Fruit fly (Drosophila melanogaster) whole organism, adult: ENCODE data around the gene Ncoa6.

ENCODE experiments used
- CG11617 ChIP-seq: fragments of 200-800 bp; sonication (Bioruptor generic); optimal IDR thresholded peaks from 2 replicates; lab custom pipeline; 2017; ENCODE audit warnings: mild to moderate bottlenecking, missing biosample characterization, missing genetic modification reagents, missing genetic modification characterization
- CG12768 ChIP-seq: fragments of 200-800 bp; sonication (Bioruptor generic); optimal IDR thresholded peaks from 2 replicates; lab custom pipeline; 2017; ENCODE audit warnings: missing biosample characterization, missing genetic modification characterization, mild to moderate bottlenecking, moderate library complexity, missing genetic modification reagents
- CG14711 ChIP-seq: fragments of 200-800 bp; sonication (Bioruptor generic); optimal IDR thresholded peaks from 2 replicates; lab custom pipeline; 2018; ENCODE audit warnings: missing biosample characterization, mild to moderate bottlenecking, missing genetic modification characterization, moderate library complexity
- CG1620 ChIP-seq: fragments of 200-800 bp; sonication (Bioruptor generic); optimal IDR thresholded peaks from 2 replicates; lab custom pipeline; 2016; ENCODE audit warnings: missing biosample characterization, missing genetic modification characterization
- CG33017 ChIP-seq: fragments of 200-800 bp; sonication (Bioruptor generic); optimal IDR thresholded peaks from 2 replicates; lab custom pipeline; 2018; ENCODE audit warnings: missing biosample characterization, mild to moderate bottlenecking, missing genetic modification characterization, moderate library complexity
- CG5204 ChIP-seq: fragments of 200-800 bp; sonication (Bioruptor generic); optimal IDR thresholded peaks from 2 replicates; lab custom pipeline; 2016; ENCODE audit warnings: missing biosample characterization, missing genetic modification characterization
- CG7045 ChIP-seq: fragments of 200-800 bp; sonication (Bioruptor generic); optimal IDR thresholded peaks from 2 replicates; lab custom pipeline; 2017; ENCODE audit warnings: missing biosample characterization, mild to moderate bottlenecking, missing genetic modification characterization
- CG7101 ChIP-seq: fragments of 200-800 bp; sonication (Bioruptor generic); optimal IDR thresholded peaks from 2 replicates; lab custom pipeline; 2018; ENCODE audit warnings: missing biosample characterization, mild to moderate bottlenecking, missing genetic modification characterization, moderate library complexity
- Clk ChIP-seq: fragments of 200-800 bp; sonication (Bioruptor generic); optimal IDR thresholded peaks from 2 replicates; lab custom pipeline; 2017; ENCODE audit warnings: missing biosample characterization, missing genetic modification characterization
- Crg-1 ChIP-seq: fragments of 200-800 bp; sonication (Bioruptor generic); optimal IDR thresholded peaks from 2 replicates; lab custom pipeline; 2016; ENCODE audit warnings: missing biosample characterization, missing genetic modification characterization
- Hr96 ChIP-seq: fragments of 200-800 bp; sonication (Bioruptor generic); optimal IDR thresholded peaks from 2 replicates; lab custom pipeline; 2016; ENCODE audit warnings: missing biosample characterization, missing genetic modification characterization
- Mnt ChIP-seq: fragments of 200-800 bp; sonication (Bioruptor generic); optimal IDR thresholded peaks from 2 replicates; lab custom pipeline; 2016; ENCODE audit warnings: missing biosample characterization, mild to moderate bottlenecking, missing genetic modification characterization
- bab1 ChIP-seq: fragments of 200-800 bp; sonication (Bioruptor generic); optimal IDR thresholded peaks from 3 replicates; lab custom pipeline; 2019; ENCODE audit warnings: missing biosample characterization, mild to moderate bottlenecking, missing genetic modification characterization, moderate library complexity
- cic ChIP-seq: fragments of 200-800 bp; sonication (Bioruptor generic); optimal IDR thresholded peaks from 2 replicates; lab custom pipeline; 2017; ENCODE audit warnings: missing biosample characterization, mild to moderate bottlenecking, missing genetic modification characterization, moderate library complexity
- cnc ChIP-seq, 2 experiments: fragments of >200 bp; optimal IDR thresholded peaks; 2 replicates each; lab custom pipeline; 2017
- kay ChIP-seq: fragments of 200-800 bp; sonication (Bioruptor generic); peaks from one replicate; lab custom pipeline; 2016; ENCODE audit warnings: missing biosample characterization, missing genetic modification characterization, borderline replicate concordance
- ovo ChIP-seq: fragments of 200-800 bp; sonication (Bioruptor generic); optimal IDR thresholded peaks from 2 replicates; lab custom pipeline; 2016; ENCODE audit warnings: missing biosample characterization, missing genetic modification characterization
- pad ChIP-seq: fragments of 200-800 bp; sonication (Bioruptor generic); optimal IDR thresholded peaks from 3 replicates; lab custom pipeline; 2017; ENCODE audit warnings: missing biosample characterization, missing genetic modification characterization, mild to moderate bottlenecking, moderate library complexity, missing genetic modification reagents
- tj ChIP-seq: fragments of 200-800 bp; sonication (Bioruptor generic); optimal IDR thresholded peaks from 3 replicates; lab custom pipeline; 2017; ENCODE audit warnings: missing biosample characterization, mild to moderate bottlenecking, missing genetic modification characterization, moderate library complexity
- toe ChIP-seq: fragments of 200-800 bp; sonication (Bioruptor generic); optimal IDR thresholded peaks from 2 replicates; lab custom pipeline; 2016; ENCODE audit warnings: missing biosample characterization, missing genetic modification characterization

Gene Ncoa6

DNA sequence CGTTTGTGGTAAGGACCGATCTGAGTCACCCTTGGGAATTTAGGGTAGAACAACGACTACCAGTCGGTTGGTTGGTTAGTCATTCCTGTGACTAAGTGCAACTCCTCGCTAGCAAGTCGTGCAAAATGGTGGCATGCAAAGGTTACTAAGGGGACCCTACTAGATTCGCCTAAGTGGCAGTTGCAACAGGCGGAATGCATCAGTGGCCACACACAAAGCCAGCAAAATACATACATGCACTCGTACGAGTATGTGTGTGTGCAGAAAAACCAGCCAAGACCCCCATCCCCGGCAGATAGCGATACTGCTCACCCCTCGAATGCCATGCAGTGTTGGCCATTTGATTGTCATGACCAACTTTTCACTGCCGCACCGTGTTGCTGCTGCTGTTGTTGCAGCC is 41.7 kb downstream of the Ncoa6 start:
- no peak for TF ChIP-seq CG12768 (GFP tag; lab: Kevin White, UChicago)
- no peak for TF ChIP-seq CG1620 (GFP tag; lab: Kevin White, UChicago)
- TF ChIP-seq cic: no peak
- no peak for TF ChIP-seq ovo (GFP tag; lab: Kevin White, UChicago)
- TF ChIP-seq pad (GFP tag; lab: Kevin White, UChicago): no peak
- no peak for TF ChIP-seq CG14711 (tag; lab: Kevin White, UChicago)
- no peak for TF ChIP-seq Hr96
- no peak for TF ChIP-seq CG5204
- TF ChIP-seq tj (GFP tag; lab: Kevin White, UChicago): no peak
- TF ChIP-seq Crg-1 (GFP tag; lab: Kevin White, UChicago): no peak
- TF ChIP-seq CG11617 (GFP tag; lab: Kevin White, UChicago): no peak
- TF ChIP-seq Clk (GFP tag; lab: Kevin White, UChicago): no peak
- TF ChIP-seq CG33017 (tag; lab: Kevin White, UChicago): no peak
- no peak for TF ChIP-seq toe (GFP tag; lab: Kevin White, UChicago)
- no peak for TF ChIP-seq CG7045 (GFP tag; lab: Kevin White, UChicago)
- no peak for TF ChIP-seq kay (GFP tag; lab: Kevin White, UChicago)
- TF ChIP-seq Mnt (GFP tag; lab: Kevin White, UChicago): no peak

dm6 chr2L:5278309-5279130 is 48.0 kb downstream of the Ncoa6 start, which contains the start of the genes Nin and Bub1:
TSS of gene Nin (minus strand) at chr2L:5278548.
TSS of gene Bub1 (plus strand) at chr2L:5278865.
- TF ChIP-seq CG14711 (tag; lab: Kevin White, UChicago) (peak; percentile 21), tj (GFP tag; lab: Kevin White, UChicago) (peak; percentile 9), CG11617 (GFP tag; lab: Kevin White, UChicago) (peak; percentile 61), Mnt (GFP tag; lab: Kevin White, UChicago) (peak; percentile 33), toe (GFP tag; lab: Kevin White, UChicago) (peak; percentile 69), Hr96 (no peak), kay (GFP tag; lab: Kevin White, UChicago) (no peak), pad (GFP tag; lab: Kevin White, UChicago) (peak; percentile 45), bab1 (GFP tag; lab: Kevin White, UChicago) (peak; percentile 21), Clk (GFP tag; lab: Kevin White, UChicago) (no peak), cnc (optimal IDR thresholded peaks at IDR 0.05; lab: Kevin White, UChicago) (no peak), CG12768 (GFP tag; lab: Kevin White, UChicago) (no peak), CG7045 (GFP tag; lab: Kevin White, UChicago) (peak; percentile 1), ovo (GFP tag; lab: Kevin White, UChicago) (peak; percentile 47), CG1620 (GFP tag; lab: Kevin White, UChicago) (peak; percentile 65), CG5204 (no peak), CG7101 (tag; lab: Kevin White, UChicago) (no peak), cic (no peak), Crg-1 (GFP tag; lab: Kevin White, UChicago) (no peak), CG33017 (tag; lab: Kevin White, UChicago) (no peak)

DNA sequence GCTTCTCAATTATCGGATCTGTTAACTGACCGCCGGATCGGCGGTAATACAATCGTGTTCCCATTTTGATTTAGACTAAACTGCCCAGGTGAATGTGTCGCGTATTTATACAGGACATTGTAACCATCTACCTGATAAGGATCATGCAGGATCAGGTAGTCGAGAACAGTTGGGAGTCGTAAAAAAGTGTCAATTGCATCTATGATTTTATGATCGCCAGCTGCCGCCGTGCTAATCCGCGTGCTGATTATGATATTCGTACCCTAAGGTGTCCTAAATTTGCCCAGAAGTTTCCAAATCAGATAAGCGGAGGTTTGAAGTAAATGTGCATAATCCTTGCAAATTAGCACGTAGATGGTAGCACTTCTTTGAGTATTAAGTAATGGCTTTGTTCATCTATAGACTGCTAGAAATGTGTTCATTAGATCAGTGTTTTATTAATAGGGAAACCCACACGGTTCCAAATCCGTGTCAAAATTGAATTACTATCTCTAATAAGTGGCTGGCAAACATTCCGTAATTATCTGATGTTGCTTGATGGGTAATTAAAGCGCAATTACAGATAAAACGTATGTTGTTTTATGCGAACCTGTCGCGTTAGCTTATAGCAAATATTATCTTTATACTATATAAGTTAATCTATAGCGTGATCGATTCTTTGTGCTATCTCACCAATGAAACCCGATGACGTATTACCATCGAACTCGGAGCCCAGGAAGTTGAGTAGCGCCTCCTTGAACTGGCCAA is 49.0 kb downstream of the Ncoa6 start:
- TF ChIP-seq toe (GFP tag; lab: Kevin White, UChicago) (no peak), CG11617 (GFP tag; lab: Kevin White, UChicago) (no peak), cnc (optimal IDR thresholded peaks at IDR 0.05; lab: Kevin White, UChicago) (no peak), kay (GFP tag; lab: Kevin White, UChicago) (no peak), Clk (GFP tag; lab: Kevin White, UChicago) (no peak), Crg-1 (GFP tag; lab: Kevin White, UChicago) (no peak), Hr96 (no peak), tj (GFP tag; lab: Kevin White, UChicago) (no peak), CG7101 (tag; lab: Kevin White, UChicago) (no peak), CG33017 (tag; lab: Kevin White, UChicago) (no peak), cic (no peak), CG1620 (GFP tag; lab: Kevin White, UChicago) (no peak), CG5204 (no peak), CG12768 (GFP tag; lab: Kevin White, UChicago) (no peak), CG7045 (GFP tag; lab: Kevin White, UChicago) (no peak), bab1 (GFP tag; lab: Kevin White, UChicago) (no peak), pad (GFP tag; lab: Kevin White, UChicago) (no peak), CG14711 (tag; lab: Kevin White, UChicago) (no peak), Mnt (GFP tag; lab: Kevin White, UChicago) (no peak)

DNA sequence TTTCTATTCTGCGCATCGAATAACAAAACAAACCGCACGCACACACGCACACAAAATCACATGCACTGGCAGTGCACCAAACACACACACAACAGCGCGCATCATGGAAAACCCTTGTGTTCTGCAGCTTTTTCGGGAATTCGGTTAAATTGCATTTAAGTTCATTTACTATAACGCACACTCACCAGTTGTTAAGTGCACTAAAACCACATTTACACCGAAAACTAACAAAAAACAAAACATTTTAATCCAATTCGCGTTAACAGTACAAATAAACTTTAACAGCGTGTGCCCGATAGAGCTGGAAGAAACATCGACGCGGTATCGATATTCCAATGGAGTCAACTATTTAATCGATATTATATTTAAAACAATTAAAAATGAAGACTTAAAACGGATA is 55.4 kb downstream of the Ncoa6 start, which contains the start of gene tkv:
tkv (minus strand) TSS at position 304 of the 400 bp plus-strand sequence.
- TF ChIP-seq toe (GFP tag; lab: Kevin White, UChicago) (no peak), CG1620 (GFP tag; lab: Kevin White, UChicago) (no peak), Mnt (GFP tag; lab: Kevin White, UChicago) (peak; percentile 35)
